Worm (Caenorhabditis elegans) whole organism, young adult: Measurements from ENCODE around the gene lin-13.
"Not testable (repeated sequence)": the region's sequence is repeated elsewhere in the genome, so short reads cannot be mapped to it uniquely, and the experiment has no call there.

Experiments used
- C17E4.6 ChIP-seq: fragments of 200-800 bp; sonication (Bioruptor generic); IDR thresholded peaks from 2 replicates; pipeline ENCODE4 v1.3.6; 2022; ENCODE audit warnings: missing genetic modification reagents, missing genetic modification characterization, missing compliant biosample characterization
- Y95B8A.8 ChIP-seq: fragments of 200-800 bp; sonication (Bioruptor generic); IDR thresholded peaks from 2 replicates; pipeline ENCODE4 v1.3.6; 2022; ENCODE audit warnings: missing genetic modification reagents, missing genetic modification characterization, missing compliant biosample characterization
- ama-1 ChIP-seq, 3 experiments: fragments of 150-350 bp in 1 of 3; sonication (generic microtip) in 2 of 3; optimal IDR thresholded peaks; 2 replicates each; lab custom pipeline; 2014 to 2018; ENCODE audit warnings: missing biosample characterization in 2 of 3, missing genetic modification characterization in 2 of 3, missing genetic modification reagents in 2 of 3
- egl-18 ChIP-seq: fragments of 200-800 bp; sonication (Bioruptor generic); IDR thresholded peaks from 2 replicates; pipeline ENCODE4 v1.3.6; 2022; ENCODE audit warnings: missing genetic modification reagents, missing genetic modification characterization, missing compliant biosample characterization
- hlh-12 ChIP-seq: sonication (generic microtip); optimal IDR thresholded peaks from 2 replicates; lab custom pipeline; 2016; ENCODE audit warnings: missing genetic modification characterization, missing compliant biosample characterization
- hmg-20 ChIP-seq: fragments of 200-800 bp; sonication (Bioruptor generic); IDR thresholded peaks from 2 replicates; pipeline ENCODE4 v1.3.6; 2022; ENCODE audit warnings: missing genetic modification reagents, missing genetic modification characterization, missing compliant biosample characterization
- pha-4 ChIP-seq: fragments of 150-350 bp; sonication (generic microtip); optimal IDR thresholded peaks from 2 replicates; lab custom pipeline; 2014; ENCODE audit warnings: missing biosample characterization, missing genetic modification reagents, missing genetic modification characterization
- unc-130 ChIP-seq: sonication (generic microtip); optimal IDR thresholded peaks from 2 replicates; lab custom pipeline; 2016; ENCODE audit warnings: missing genetic modification reagents, missing genetic modification characterization, missing compliant biosample characterization
- unc-62 ChIP-seq: fragments of 150-350 bp; optimal IDR thresholded peaks from 2 replicates; lab custom pipeline; 2014; ENCODE audit warnings: missing biosample characterization, missing genetic modification reagents, missing genetic modification characterization

DNA sequence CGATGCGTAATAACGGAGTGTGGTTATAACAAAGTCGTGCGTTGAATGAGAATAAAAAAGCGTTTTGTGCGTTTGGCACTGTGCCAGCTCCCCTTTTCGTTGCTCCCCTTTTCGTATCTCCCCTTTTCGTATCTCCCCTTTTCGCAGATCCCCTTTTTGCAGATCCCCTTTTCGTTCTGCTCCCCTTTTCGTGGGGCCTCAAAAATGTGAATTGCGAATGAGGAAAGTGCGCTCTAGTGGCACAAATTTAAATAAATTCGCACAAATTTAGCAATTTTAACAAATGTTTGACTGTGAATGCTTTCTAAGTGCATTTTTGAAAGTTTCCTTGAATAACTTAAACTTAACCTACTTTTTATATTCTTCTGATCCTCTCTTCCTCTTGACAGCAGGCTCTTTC is 476 bp downstream of the lin-13 start:
- not testable (repeated sequence) for TF ChIP-seq hlh-12; C17E4.6 (GFP tag; lab: Robert Waterston, UW); ama-1 (optimal IDR thresholded peaks at IDR 0.05; lab: Kevin White, UChicago); ama-1 (GFP tag; optimal IDR thresholded peaks at IDR 0.05; lab: Kevin White, UChicago); pha-4; hmg-20 (GFP tag; lab: Robert Waterston, UW); Y95B8A.8; egl-18 (GFP tag; lab: Robert Waterston, UW); unc-62 (GFP tag; lab: Kevin White, UChicago); unc-130
